Worm (Caenorhabditis elegans) whole organism, late embryonic: Measurements from ENCODE around the gene C26E1.2.

Experiments used
- C08G9.2 ChIP-seq: sonication (generic microtip); optimal IDR thresholded peaks from 2 replicates; lab custom pipeline; 2016; ENCODE audit warnings: mild to moderate bottlenecking, missing genetic modification characterization, moderate library complexity, missing compliant biosample characterization
- ama-1 ChIP-seq: fragments of 150-350 bp; optimal IDR thresholded peaks from 2 replicates; lab custom pipeline; 2014
- ceh-19 ChIP-seq: fragments of 200-800 bp; sonication (Bioruptor generic); optimal IDR thresholded peaks from 2 replicates; lab custom pipeline; 2018; ENCODE audit warnings: mild to moderate bottlenecking, missing genetic modification characterization, missing compliant biosample characterization
- ceh-9 ChIP-seq: sonication (generic microtip); optimal IDR thresholded peaks from 2 replicates; lab custom pipeline; 2016; ENCODE audit warnings: mild to moderate bottlenecking, missing genetic modification characterization, inconsistent platforms, missing compliant biosample characterization
- dmd-4 ChIP-seq: sonication (generic microtip); optimal IDR thresholded peaks from 2 replicates; lab custom pipeline; 2016; ENCODE audit warnings: borderline replicate concordance, missing genetic modification characterization, missing compliant biosample characterization
- elt-2 ChIP-seq: sonication (generic microtip); optimal IDR thresholded peaks from 2 replicates; lab custom pipeline; 2016; ENCODE audit warnings: missing genetic modification reagents, missing genetic modification characterization, missing compliant biosample characterization
- fkh-10 ChIP-seq: fragments of 150-350 bp; optimal IDR thresholded peaks from 2 replicates; lab custom pipeline; 2014; ENCODE audit warnings: missing biosample characterization, missing genetic modification reagents, missing genetic modification characterization
- pha-4 ChIP-seq: fragments of 150-350 bp; optimal IDR thresholded peaks from 2 replicates; lab custom pipeline; 2018; ENCODE audit warnings: missing biosample characterization, missing genetic modification reagents, missing genetic modification characterization

ce11 chrV:13308616-13309015, 3.7 kb downstream of the C26E1.2 start, which contains the start of gene C50B6.1:
- TF ChIP-seq elt-2 (tag; lab: Kevin White, UChicago): no peak
- no peak for TF ChIP-seq ama-1 (lab: Kevin White, UChicago)
- no peak for TF ChIP-seq ceh-9 (tag; lab: Kevin White, UChicago)
- TF ChIP-seq pha-4 (tag; lab: Kevin White, UChicago): no peak
- no peak for TF ChIP-seq C08G9.2 (tag; lab: Kevin White, UChicago)
- no peak for TF ChIP-seq dmd-4 (tag; lab: Kevin White, UChicago)
- no peak for TF ChIP-seq fkh-10 (GFP tag; lab: Kevin White, UChicago)
- no peak for TF ChIP-seq ceh-19 (GFP tag; lab: Kevin White, UChicago)
